Fruit fly (Drosophila melanogaster): ENCODE results near the gene RpL6.

DNA sequence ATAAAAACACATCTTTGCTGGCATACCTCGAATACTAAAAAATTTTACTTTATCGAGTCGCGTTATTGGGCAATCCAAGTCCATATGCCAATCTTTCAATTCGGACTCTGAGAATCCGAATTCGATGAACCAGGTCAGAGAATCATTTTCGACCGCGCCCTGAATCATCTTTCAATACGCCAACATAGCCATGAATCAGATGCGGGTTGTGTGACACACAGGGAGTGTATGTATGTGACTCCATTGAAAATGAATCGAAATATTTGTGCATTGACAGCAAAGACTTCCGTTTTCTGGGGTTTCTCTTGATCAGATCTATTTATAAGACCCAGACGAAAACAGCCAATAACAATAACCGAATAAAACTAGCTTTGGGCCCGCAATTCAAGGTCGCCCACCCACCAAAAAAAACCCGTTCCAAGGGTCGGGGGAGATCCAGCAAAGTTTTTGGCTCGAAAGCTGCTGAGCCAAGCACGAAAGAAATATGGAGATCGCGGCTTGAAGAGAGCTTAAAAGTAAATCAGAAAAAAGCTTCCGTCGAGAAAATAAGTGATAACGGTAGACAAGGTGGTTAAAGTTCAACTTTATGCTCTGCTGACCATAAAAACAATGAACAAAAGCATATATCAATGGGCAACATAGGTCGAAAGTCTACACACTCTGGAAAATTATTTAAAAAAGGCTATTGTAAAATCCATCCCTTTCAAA is 8.6 kb upstream of the RpL6 start:
- no peak for TF ChIP-seq CG8478 (optimal IDR thresholded peaks at IDR 0.05)
- TF ChIP-seq usp (GFP tag; optimal IDR thresholded peaks at IDR 0.05) = no peak
- TF ChIP-seq EcR (GFP tag; optimal IDR thresholded peaks at IDR 0.05) = no peak
- TF ChIP-seq pan (optimal IDR thresholded peaks at IDR 0.05) = no peak

Measured in whole organism.